Worm (Caenorhabditis elegans) whole organism, L3 larva: ENCODE results near the gene Y54G2A.32.

Experiments used
- ama-1 ChIP-seq: fragments of 150-350 bp; optimal IDR thresholded peaks from 2 replicates; lab custom pipeline; 2018
- ceh-82 ChIP-seq: fragments of 150-350 bp; optimal IDR thresholded peaks from 2 replicates; lab custom pipeline; 2014; ENCODE audit warnings: missing biosample characterization, missing genetic modification characterization
- daf-12 ChIP-seq: fragments of 150-350 bp; optimal IDR thresholded peaks from 2 replicates; lab custom pipeline; 2014; ENCODE audit warnings: missing biosample characterization, missing genetic modification reagents, missing genetic modification characterization
- fkh-10 ChIP-seq: sonication (generic microtip); optimal IDR thresholded peaks from 2 replicates; lab custom pipeline; 2017; ENCODE audit warnings: missing biosample characterization, missing genetic modification reagents, missing genetic modification characterization
- jun-1 ChIP-seq: fragments of 150-350 bp; optimal IDR thresholded peaks from 2 replicates; lab custom pipeline; 2014; ENCODE audit warnings: missing biosample characterization, missing genetic modification reagents, missing genetic modification characterization
- nhr-11 ChIP-seq: fragments of 150-350 bp; optimal IDR thresholded peaks from 2 replicates; lab custom pipeline; 2014; ENCODE audit warnings: missing biosample characterization, missing genetic modification characterization

ce11 chrIV:2798339-2798738, 5.4 kb upstream of the Y54G2A.32 start, which contains the start of gene Y54G2A.52:
- TF ChIP-seq jun-1 (no peak), nhr-11 (no peak), ceh-82 (tag; lab: Kevin White, UChicago) (no peak), fkh-10 (GFP tag; lab: Kevin White, UChicago) (no peak), ama-1 (no peak), daf-12 (tag; lab: Kevin White, UChicago) (no peak)
